Fruit fly (Drosophila melanogaster): ENCODE measurements around the gene Hrb87F.

Gene Hrb87F

dm6 chr3R:13659865-13660738 lies at the start of gene Hrb87F (continued):
- peak; percentile 15 for TF ChIP-seq cad (GFP tag; optimal IDR thresholded peaks at IDR 0.05)
- TF ChIP-seq Hand (GFP tag; optimal IDR thresholded peaks at IDR 0.05): no peak
- TF ChIP-seq CG10366 (GFP tag; IDR thresholded peaks at IDR 0.05): no peak
- TF ChIP-seq hkb (optimal IDR thresholded peaks at IDR 0.05): no peak
- TF ChIP-seq hkb (GFP tag; IDR thresholded peaks at IDR 0.05): 0 out of 2 replicates have a peak, but pooled peaks have one; percentile 12
- TF ChIP-seq CG6689 (GFP tag; IDR thresholded peaks at IDR 0.05): no peak
- TF ChIP-seq CG12659 (GFP tag; optimal IDR thresholded peaks at IDR 0.05): peak; percentile 82
- peak; percentile 28 for TF ChIP-seq CG8924 (tag; optimal IDR thresholded peaks at IDR 0.05)
- no peak for TF ChIP-seq hth (optimal IDR thresholded peaks at IDR 0.05)
- peak; percentile 87 for TF ChIP-seq CG1024 (GFP tag; IDR thresholded peaks at IDR 0.05)
- no peak for TF ChIP-seq CG4360 (GFP tag; IDR thresholded peaks at IDR 0.05)
- TF ChIP-seq row (GFP tag; IDR thresholded peaks at IDR 0.05): peak; percentile 86
- no peak for TF ChIP-seq D19B (GFP tag; optimal IDR thresholded peaks at IDR 0.05)
- no peak for TF ChIP-seq E2f2 (GFP tag; IDR thresholded peaks at IDR 0.05)
- no peak for TF ChIP-seq CG13424 (tag; optimal IDR thresholded peaks at IDR 0.05)
- TF ChIP-seq Ptx1 (GFP tag; IDR thresholded peaks at IDR 0.05): peak; percentile 29; the same call in 1 of the 2 replicates
- no peak for TF ChIP-seq NK7.1 (GFP tag; optimal IDR thresholded peaks at IDR 0.05)
- no peak for TF ChIP-seq TFAM (GFP tag; optimal IDR thresholded peaks at IDR 0.05)
- TF ChIP-seq Spps (tag; optimal IDR thresholded peaks at IDR 0.05): no peak
- TF ChIP-seq CG2199 (GFP tag; IDR thresholded peaks at IDR 0.05): no peak
- TF ChIP-seq sqz (GFP tag; optimal IDR thresholded peaks at IDR 0.05): peak; percentile 80
- TF ChIP-seq Med (GFP tag): peak; percentile 77
- no peak for TF ChIP-seq Hsf (GFP tag; optimal IDR thresholded peaks at IDR 0.05)
- peak; percentile 41 for TF ChIP-seq CG12299 (tag; optimal IDR thresholded peaks at IDR 0.05)
- TF ChIP-seq CG4404 (GFP tag; IDR thresholded peaks at IDR 0.05): no peak
- TF ChIP-seq CG31441 (GFP tag; IDR thresholded peaks at IDR 0.05): 0 out of 2 replicates have a peak, but pooled peaks have one; percentile 5
- TF ChIP-seq vfl (GFP tag; optimal IDR thresholded peaks at IDR 0.05): no peak
- TF ChIP-seq Gug (GFP tag; IDR thresholded peaks at IDR 0.05): no peak; the same call in 3 of the 4 replicates
- TF ChIP-seq CG9215 (GFP tag; IDR thresholded peaks at IDR 0.05): peak; percentile 12; the same call in 1 of the 2 replicates
- no peak for TF ChIP-seq Hmx (GFP tag; optimal IDR thresholded peaks at IDR 0.05)
- no peak for TF ChIP-seq fd96Cb (tag; optimal IDR thresholded peaks at IDR 0.05)
- peak; percentile 19; the same call in 1 of the 2 replicates for TF ChIP-seq Scr (GFP tag; IDR thresholded peaks at IDR 0.05; ENCODE audit: partially characterized antibody)
- TF ChIP-seq Awh (GFP tag; IDR thresholded peaks at IDR 0.05): no peak
- TF ChIP-seq pros (GFP tag; optimal IDR thresholded peaks at IDR 0.05): no peak
- TF ChIP-seq CG10274 (GFP tag; optimal IDR thresholded peaks at IDR 0.05): no peak
- no peak for TF ChIP-seq B-H1 (GFP tag; IDR thresholded peaks at IDR 0.05)
- peak; percentile 60 for TF ChIP-seq CG7987 (GFP tag; optimal IDR thresholded peaks at IDR 0.05)
- TF ChIP-seq Meics (GFP tag; optimal IDR thresholded peaks at IDR 0.05): no peak
- TF ChIP-seq CG3726 (GFP tag; IDR thresholded peaks at IDR 0.05): no peak
- no peak for TF ChIP-seq Atf-2 (GFP tag; optimal IDR thresholded peaks at IDR 0.05)
- TF ChIP-seq CG16863 (GFP tag; optimal IDR thresholded peaks at IDR 0.05): no peak
- no peak for TF ChIP-seq CG15011 (GFP tag; optimal IDR thresholded peaks at IDR 0.05)
- no peak for TF ChIP-seq klu (GFP tag; IDR thresholded peaks at IDR 0.05)
- TF ChIP-seq inv (GFP tag; IDR thresholded peaks at IDR 0.05; ENCODE audit: partially characterized antibody): no peak; the same call in 1 of the 2 replicates
- TF ChIP-seq cg (GFP tag; optimal IDR thresholded peaks at IDR 0.05): peak; percentile 49
- no peak for TF ChIP-seq toy (GFP tag; IDR thresholded peaks at IDR 0.05)
- TF ChIP-seq gro (GFP tag; optimal IDR thresholded peaks at IDR 0.05): no peak
- no peak for TF ChIP-seq B-H2 (GFP tag; optimal IDR thresholded peaks at IDR 0.05)
- TF ChIP-seq ftz-f1 (GFP tag; optimal IDR thresholded peaks at IDR 0.05): no peak
- TF ChIP-seq Poxn (GFP tag; IDR thresholded peaks at IDR 0.05): no peak
- no peak for TF ChIP-seq ken (GFP tag; IDR thresholded peaks at IDR 0.05)
